Fruit fly (Drosophila melanogaster) whole organism, wandering third instar larva: ENCODE data around the gene UGP.

ENCODE experiments used
- CG32264 ChIP-seq: fragments of 200-800 bp; sonication (Bioruptor generic); optimal IDR thresholded peaks from 2 replicates; lab custom pipeline; 2016; ENCODE audit warnings: missing biosample characterization, missing genetic modification characterization
- CrebA ChIP-seq: fragments of 200-800 bp; sonication (Bioruptor generic); optimal IDR thresholded peaks from 2 replicates; lab custom pipeline; 2016; ENCODE audit warnings: missing biosample characterization, mild to moderate bottlenecking, missing genetic modification characterization, borderline replicate concordance
- Dfd ChIP-seq: fragments of >200 bp; optimal IDR thresholded peaks from 2 replicates; lab custom pipeline; 2017; ENCODE audit warnings: missing biosample characterization, missing genetic modification characterization
- GATAd ChIP-seq: sonication (Bioruptor generic); optimal IDR thresholded peaks from 2 replicates; lab custom pipeline; 2016; ENCODE audit warnings: missing biosample characterization, missing genetic modification characterization
- HLH106 ChIP-seq: fragments of 200-800 bp; optimal IDR thresholded peaks from 3 replicates; lab custom pipeline; 2019; ENCODE audit warnings: missing biosample characterization, mild to moderate bottlenecking, missing genetic modification characterization, moderate library complexity
- Hnf4 ChIP-seq: fragments of 200-800 bp; sonication (Bioruptor generic); optimal IDR thresholded peaks from 2 replicates; lab custom pipeline; 2016; ENCODE audit warnings: missing biosample characterization, mild to moderate bottlenecking, missing genetic modification characterization
- Hr78 ChIP-seq: fragments of >200 bp; optimal IDR thresholded peaks from 2 replicates; lab custom pipeline; 2017; ENCODE audit warnings: missing biosample characterization, missing genetic modification characterization
- Hr83 ChIP-seq: fragments of 200-300 bp; sonication (Bioruptor generic); optimal IDR thresholded peaks from 2 replicates; lab custom pipeline; 2016; ENCODE audit warnings: missing biosample characterization, mild to moderate bottlenecking, missing genetic modification characterization, moderate library complexity; ENCODE audit not compliant: poor library complexity, severe bottlenecking
- Jra ChIP-seq: sonication (Bioruptor generic); optimal IDR thresholded peaks from 2 replicates; lab custom pipeline; 2016; ENCODE audit warnings: missing biosample characterization, missing genetic modification characterization
- Mio ChIP-seq: sonication (Bioruptor generic); optimal IDR thresholded peaks from 2 replicates; lab custom pipeline; 2016; ENCODE audit warnings: missing biosample characterization, missing genetic modification characterization
- Myc ChIP-seq: fragments of >200 bp; optimal IDR thresholded peaks from 2 replicates; lab custom pipeline; 2017
- N ChIP-seq: fragments of >200 bp; optimal IDR thresholded peaks from 2 replicates; lab custom pipeline; 2018; ENCODE audit warnings: missing biosample characterization, missing external identifiers, missing genetic modification characterization
- OdsH ChIP-seq: fragments of 200-800 bp; sonication (Bioruptor generic); optimal IDR thresholded peaks from 2 replicates; lab custom pipeline; 2016; ENCODE audit warnings: missing biosample characterization, mild to moderate bottlenecking, missing genetic modification characterization
- Rel ChIP-seq, 2 experiments: fragments of 200-800 bp; sonication (Bioruptor generic) in 1 of 2; optimal IDR thresholded peaks; 2 replicates in 1 of 2; 3 replicates in 1 of 2; lab custom pipeline; 2016 to 2019; ENCODE audit warnings: mild to moderate bottlenecking in 2 of 2, missing biosample characterization in 2 of 2, missing genetic modification characterization in 2 of 2, moderate library complexity in 1 of 2
- Sp1 ChIP-seq: fragments of 200-800 bp; sonication (Bioruptor generic); optimal IDR thresholded peaks from 3 replicates; lab custom pipeline; 2019; ENCODE audit warnings: missing biosample characterization, mild to moderate bottlenecking, missing genetic modification characterization, moderate library complexity
- Vsx2 ChIP-seq: fragments of 200-300, 225-300 bp; sonication (Bioruptor generic); optimal IDR thresholded peaks from 2 replicates; lab custom pipeline; 2018; ENCODE audit warnings: missing biosample characterization, missing genetic modification characterization; ENCODE audit not compliant: partially characterized antibody
- br ChIP-seq: fragments of 200-800 bp; sonication (Bioruptor generic); optimal IDR thresholded peaks from 2 replicates; lab custom pipeline; 2016; ENCODE audit warnings: missing biosample characterization, missing genetic modification characterization
- brk ChIP-seq: fragments of 200-800 bp; sonication (Bioruptor generic); optimal IDR thresholded peaks from 2 replicates; lab custom pipeline; 2016; ENCODE audit warnings: missing biosample characterization, mild to moderate bottlenecking, missing genetic modification characterization
- dmrt93B ChIP-seq: fragments of 200-800 bp; sonication (Bioruptor generic); optimal IDR thresholded peaks from 2 replicates; lab custom pipeline; 2018; ENCODE audit warnings: missing biosample characterization, mild to moderate bottlenecking, missing genetic modification characterization
- ey ChIP-seq: fragments of 200-800 bp; sonication (Bioruptor generic); optimal IDR thresholded peaks from 2 replicates; lab custom pipeline; 2016; ENCODE audit warnings: missing biosample characterization, missing genetic modification characterization
- foxo ChIP-seq, 2 experiments: fragments of 200-800 bp; sonication (Bioruptor generic); optimal IDR thresholded peaks; 2 replicates in 1 of 2; 3 replicates in 1 of 2; lab custom pipeline; 2016 to 2017; ENCODE audit warnings: missing biosample characterization in 2 of 2, missing genetic modification characterization in 2 of 2
- fru ChIP-seq: fragments of 200-800 bp; sonication (Bioruptor generic); optimal IDR thresholded peaks from 3 replicates; lab custom pipeline; 2016; ENCODE audit warnings: missing biosample characterization, mild to moderate bottlenecking, missing genetic modification characterization
- h ChIP-seq: fragments of 200-800 bp; sonication (Bioruptor generic); optimal IDR thresholded peaks from 3 replicates; lab custom pipeline; 2016; ENCODE audit warnings: missing biosample characterization, mild to moderate bottlenecking, missing genetic modification characterization
- jim ChIP-seq: fragments of 175-275, 200-325 bp; sonication (Bioruptor generic); optimal IDR thresholded peaks from 2 replicates; lab custom pipeline; 2016; ENCODE audit warnings: missing biosample characterization, mild to moderate bottlenecking, missing genetic modification characterization
- lola ChIP-seq: fragments of >200 bp; optimal IDR thresholded peaks from 2 replicates; lab custom pipeline; 2017; ENCODE audit warnings: missing biosample characterization, missing genetic modification characterization
- pan ChIP-seq: fragments of >200 bp; optimal IDR thresholded peaks from 2 replicates; lab custom pipeline; 2017
- psq ChIP-seq: fragments of 200-800 bp; sonication (Bioruptor generic); optimal IDR thresholded peaks from 3 replicates; lab custom pipeline; 2017; ENCODE audit warnings: missing biosample characterization, mild to moderate bottlenecking, missing genetic modification characterization, moderate library complexity
- rgr ChIP-seq: fragments of 200-800 bp; sonication (Bioruptor generic); optimal IDR thresholded peaks from 3 replicates; lab custom pipeline; 2016; ENCODE audit warnings: missing biosample characterization, mild to moderate bottlenecking, missing genetic modification characterization
- sage ChIP-seq: fragments of 200-800 bp; sonication (Bioruptor generic); optimal IDR thresholded peaks from 2 replicates; lab custom pipeline; 2016; ENCODE audit warnings: missing biosample characterization, mild to moderate bottlenecking, missing genetic modification characterization
- sv ChIP-seq: fragments of 200-800 bp; sonication (Bioruptor generic); optimal IDR thresholded peaks from 3 replicates; lab custom pipeline; 2016; ENCODE audit warnings: missing biosample characterization, missing genetic modification characterization
- tai ChIP-seq: sonication (Bioruptor generic); optimal IDR thresholded peaks from 2 replicates; lab custom pipeline; 2016; ENCODE audit warnings: missing biosample characterization, missing genetic modification characterization
- usp ChIP-seq: fragments of >200 bp; optimal IDR thresholded peaks from 2 replicates; lab custom pipeline; 2017; ENCODE audit warnings: missing biosample characterization, missing genetic modification characterization
- woc ChIP-seq: sonication (Bioruptor generic); optimal IDR thresholded peaks from 2 replicates; lab custom pipeline; 2016; ENCODE audit warnings: missing biosample characterization, mild to moderate bottlenecking, missing genetic modification characterization

The UGP gene

DNA sequence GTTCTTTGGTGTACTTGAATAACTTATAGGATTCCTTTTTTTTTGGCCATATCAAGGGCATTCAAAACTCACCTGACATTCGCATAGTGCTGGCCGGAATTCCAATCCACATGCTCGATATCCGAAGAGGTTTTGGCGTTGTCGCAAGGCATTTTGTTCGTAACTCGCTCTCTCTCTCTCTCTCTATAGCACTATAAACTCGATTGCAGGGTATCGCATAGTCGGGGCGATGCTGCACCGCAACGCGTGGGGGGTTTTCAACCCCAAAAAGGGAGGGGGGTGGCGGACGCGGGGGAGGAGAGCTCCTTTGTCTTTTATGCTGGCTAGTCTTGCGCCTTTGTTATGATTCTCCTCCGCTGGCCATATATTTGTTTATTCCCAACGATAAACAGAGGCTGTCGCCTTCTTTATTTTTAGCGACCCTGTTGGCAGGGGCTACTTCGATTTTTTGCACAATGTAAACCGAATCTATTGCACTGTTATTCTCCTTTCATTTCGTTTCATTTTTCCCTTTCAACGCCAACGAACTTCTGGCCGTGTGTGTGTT lies 39.8 kb upstream of the UGP start:
- no peak for TF ChIP-seq fru (GFP tag; lab: Kevin White, UChicago)
- no peak for TF ChIP-seq brk (GFP tag; lab: Kevin White, UChicago)
- TF ChIP-seq sv: no peak
- peak in 1 of 2 experiments; percentile 36 for TF ChIP-seq foxo (GFP tag; optimal IDR thresholded peaks at IDR 0.05; lab: Kevin White, UChicago)
- no peak for TF ChIP-seq Rel (GFP tag; optimal IDR thresholded peaks at IDR 0.05; lab: Kevin White, UChicago)
- peak; percentile 51 for TF ChIP-seq Rel (tag; optimal IDR thresholded peaks at IDR 0.05; lab: Kevin White, UChicago)

DNA sequence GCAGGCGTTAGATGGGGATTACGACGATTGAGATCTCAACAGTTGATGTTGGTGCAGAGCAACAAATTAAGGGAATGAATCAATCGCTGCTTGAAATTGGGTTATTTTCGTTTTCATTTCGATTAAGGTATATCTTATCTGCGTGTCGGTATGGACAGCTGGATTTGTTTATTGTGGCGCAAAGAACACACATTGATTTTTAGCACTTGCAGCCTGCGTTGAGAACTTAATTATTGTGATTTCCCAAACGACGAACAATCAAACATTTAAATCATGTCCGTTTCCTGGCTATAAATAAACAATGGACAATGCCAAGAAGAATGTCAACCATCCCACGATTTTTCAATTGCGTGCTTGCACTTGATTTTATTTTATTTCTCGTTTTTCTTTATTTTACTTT lies 39.3 kb upstream of the UGP start:
- TF ChIP-seq lola (GFP tag; lab: Kevin White, UChicago) (no peak), Hnf4 (no peak), woc (GFP tag; lab: Kevin White, UChicago) (peak; percentile 18), tai (GFP tag; lab: Kevin White, UChicago) (peak; percentile 12), rgr (GFP tag; lab: Kevin White, UChicago) (no peak), Rel (GFP tag; optimal IDR thresholded peaks at IDR 0.05; lab: Kevin White, UChicago) (no peak), Rel (tag; optimal IDR thresholded peaks at IDR 0.05; lab: Kevin White, UChicago) (peak; percentile 62)

DNA sequence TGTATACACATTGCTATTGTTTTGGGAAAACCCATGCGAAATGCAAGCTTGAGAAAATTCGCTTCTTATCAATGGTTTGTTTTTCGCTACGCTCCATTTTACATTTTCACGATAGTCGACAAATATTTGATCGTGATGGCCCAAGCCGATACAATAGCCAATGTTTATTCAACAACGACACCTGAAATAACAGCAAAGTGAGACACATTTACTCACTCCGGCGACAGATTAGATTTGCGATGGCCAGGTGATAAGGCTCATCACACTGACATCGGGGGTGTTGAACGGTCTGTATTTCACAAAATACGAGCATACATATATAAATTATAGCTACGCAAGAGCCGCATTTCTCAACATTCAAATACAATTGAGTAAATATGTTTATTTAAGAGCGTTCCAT lies 38.4 kb upstream of the UGP start:
- TF ChIP-seq N (GFP tag; lab: Kevin White, UChicago): no peak
- peak; percentile 97 for TF ChIP-seq Hr83
- TF ChIP-seq Hr78: no peak
- TF ChIP-seq OdsH (GFP tag; lab: Kevin White, UChicago): peak; percentile 55
- no peak for TF ChIP-seq pan
- TF ChIP-seq lola (GFP tag; lab: Kevin White, UChicago): no peak
- peak; percentile 38 for TF ChIP-seq Sp1 (GFP tag; lab: Kevin White, UChicago)
- peak; percentile 11 for TF ChIP-seq HLH106 (tag; lab: Kevin White, UChicago)
- peak; percentile 38 for TF ChIP-seq Jra
- peak; percentile 69 for TF ChIP-seq tai (GFP tag; lab: Kevin White, UChicago)
- peak; percentile 23 for TF ChIP-seq brk (GFP tag; lab: Kevin White, UChicago)
- TF ChIP-seq Rel (GFP tag; optimal IDR thresholded peaks at IDR 0.05; lab: Kevin White, UChicago): peak; percentile 19
- peak; percentile 84 for TF ChIP-seq Rel (tag; optimal IDR thresholded peaks at IDR 0.05; lab: Kevin White, UChicago)
- no peak for TF ChIP-seq usp (GFP tag; lab: Kevin White, UChicago)
- peak; percentile 20 for TF ChIP-seq fru (GFP tag; lab: Kevin White, UChicago)
- peak; percentile 68 for TF ChIP-seq rgr (GFP tag; lab: Kevin White, UChicago)
- TF ChIP-seq woc (GFP tag; lab: Kevin White, UChicago): no peak
- TF ChIP-seq ey (GFP tag; lab: Kevin White, UChicago): peak; percentile 20
- TF ChIP-seq jim (GFP tag; lab: Kevin White, UChicago): no peak
- TF ChIP-seq Hnf4: peak; percentile 40
- no peak for TF ChIP-seq sage (GFP tag; lab: Kevin White, UChicago)
- peak; percentile 8 for TF ChIP-seq GATAd (GFP tag; lab: Kevin White, UChicago)
- no peak for TF ChIP-seq dmrt93B (GFP tag; lab: Kevin White, UChicago)
- no peak for TF ChIP-seq Dfd
- peak; percentile 43 for TF ChIP-seq br (GFP tag; lab: Kevin White, UChicago)
- TF ChIP-seq foxo (GFP tag; optimal IDR thresholded peaks at IDR 0.05; lab: Kevin White, UChicago): peak in 1 of 2 experiments; percentile 51
- TF ChIP-seq sv: no peak
- peak; percentile 75 for TF ChIP-seq h (GFP tag; lab: Kevin White, UChicago)
- TF ChIP-seq CG32264 (GFP tag; lab: Kevin White, UChicago): peak; percentile 46
- TF ChIP-seq CrebA (GFP tag; lab: Kevin White, UChicago): no peak
- TF ChIP-seq, all 38 proteins: peak for 17

DNA sequence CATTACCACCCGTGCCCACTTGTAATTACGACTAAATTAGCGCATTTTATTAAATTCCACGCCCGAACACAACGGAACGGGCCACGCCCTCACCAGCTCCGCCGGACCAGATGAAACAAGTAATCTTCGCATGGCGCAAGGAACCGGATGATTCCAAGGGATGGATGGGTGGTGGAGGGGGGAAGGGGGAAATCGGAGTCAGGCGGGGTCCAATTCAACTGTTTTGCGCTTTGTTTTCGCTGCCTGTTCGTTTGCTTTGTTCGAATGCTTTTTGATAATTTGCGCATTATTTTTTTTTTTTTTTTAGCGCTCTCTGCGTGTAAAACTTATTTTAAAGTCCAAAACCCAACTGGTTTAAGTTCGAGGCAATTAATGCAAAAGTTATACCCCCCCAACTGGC lies 38.0 kb upstream of the UGP start:
- TF ChIP-seq Vsx2 (GFP tag; lab: Kevin White, UChicago) (no peak), Myc (no peak), fru (GFP tag; lab: Kevin White, UChicago) (no peak), rgr (GFP tag; lab: Kevin White, UChicago) (no peak), Mio (GFP tag; lab: Kevin White, UChicago) (no peak), CG32264 (GFP tag; lab: Kevin White, UChicago) (no peak), N (GFP tag; lab: Kevin White, UChicago) (no peak), Hr83 (no peak), Dfd (peak; percentile 8), Hr78 (no peak), usp (GFP tag; lab: Kevin White, UChicago) (no peak), br (GFP tag; lab: Kevin White, UChicago) (no peak), HLH106 (tag; lab: Kevin White, UChicago) (no peak), tai (GFP tag; lab: Kevin White, UChicago) (no peak), psq (GFP tag; lab: Kevin White, UChicago) (peak; percentile 76), Rel (GFP tag; optimal IDR thresholded peaks at IDR 0.05; lab: Kevin White, UChicago) (no peak), Rel (tag; optimal IDR thresholded peaks at IDR 0.05; lab: Kevin White, UChicago) (no peak)
- TF ChIP-seq, all 38 proteins: peak for 2
